Fruit fly (Drosophila melanogaster) whole organism, adult: ENCODE data around the gene ec.

Experiments used
- CG11617 ChIP-seq: fragments of 200-800 bp; sonication (Bioruptor generic); optimal IDR thresholded peaks from 2 replicates; lab custom pipeline; 2017; ENCODE audit warnings: mild to moderate bottlenecking, missing biosample characterization, missing genetic modification reagents, missing genetic modification characterization
- CG12768 ChIP-seq: fragments of 200-800 bp; sonication (Bioruptor generic); optimal IDR thresholded peaks from 2 replicates; lab custom pipeline; 2017; ENCODE audit warnings: missing biosample characterization, missing genetic modification characterization, mild to moderate bottlenecking, moderate library complexity, missing genetic modification reagents
- CG5204 ChIP-seq: fragments of 200-800 bp; sonication (Bioruptor generic); optimal IDR thresholded peaks from 2 replicates; lab custom pipeline; 2016; ENCODE audit warnings: missing biosample characterization, missing genetic modification characterization
- CG7101 ChIP-seq: fragments of 200-800 bp; sonication (Bioruptor generic); optimal IDR thresholded peaks from 2 replicates; lab custom pipeline; 2018; ENCODE audit warnings: missing biosample characterization, mild to moderate bottlenecking, missing genetic modification characterization, moderate library complexity
- Crg-1 ChIP-seq: fragments of 200-800 bp; sonication (Bioruptor generic); optimal IDR thresholded peaks from 2 replicates; lab custom pipeline; 2016; ENCODE audit warnings: missing biosample characterization, missing genetic modification characterization
- Hr96 ChIP-seq: fragments of 200-800 bp; sonication (Bioruptor generic); optimal IDR thresholded peaks from 2 replicates; lab custom pipeline; 2016; ENCODE audit warnings: missing biosample characterization, missing genetic modification characterization
- kay ChIP-seq: fragments of 200-800 bp; sonication (Bioruptor generic); peaks from one replicate; lab custom pipeline; 2016; ENCODE audit warnings: missing biosample characterization, missing genetic modification characterization, borderline replicate concordance
- toe ChIP-seq: fragments of 200-800 bp; sonication (Bioruptor generic); optimal IDR thresholded peaks from 2 replicates; lab custom pipeline; 2016; ENCODE audit warnings: missing biosample characterization, missing genetic modification characterization

DNA sequence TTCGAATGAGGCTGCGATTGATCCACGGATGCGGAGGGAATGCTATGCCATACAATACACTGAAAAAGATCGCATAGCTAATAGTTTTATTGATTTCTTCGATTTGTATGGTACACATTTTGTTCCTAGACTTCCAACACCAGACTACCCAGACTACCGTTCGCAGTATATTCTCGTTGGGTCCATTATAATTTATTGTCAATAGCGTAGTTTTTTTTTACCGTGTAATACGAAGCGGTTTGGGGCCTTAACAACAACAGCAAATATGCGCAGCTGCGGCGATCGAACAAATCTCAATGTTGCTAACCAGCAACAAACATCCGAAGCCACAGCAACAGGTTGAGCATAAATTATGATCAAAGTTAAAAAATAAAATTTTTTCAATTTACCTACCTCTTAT is 27.1 kb downstream of the ec start:
- no peak for TF ChIP-seq CG12768 (GFP tag; lab: Kevin White, UChicago)
- no peak for TF ChIP-seq toe (GFP tag; lab: Kevin White, UChicago)
- TF ChIP-seq kay: no peak
- TF ChIP-seq Crg-1 (GFP tag; lab: Kevin White, UChicago): no peak
- no peak for TF ChIP-seq Hr96
- no peak for TF ChIP-seq CG5204
- TF ChIP-seq CG11617: no peak
- TF ChIP-seq CG7101: no peak
